Worm (Caenorhabditis elegans) whole organism, midembryonic: ENCODE data around the gene dmsr-12.

Experiments
- klf-2 ChIP-seq: fragments of 200-800 bp; sonication (Bioruptor generic); conservative IDR thresholded peaks from 2 replicates; pipeline ENCODE4 v1.3.6; 2022; ENCODE audit warnings: missing genetic modification reagents, missing genetic modification characterization, missing compliant biosample characterization
- ref-1 ChIP-seq: fragments of 200-800 bp; sonication (Bioruptor generic); conservative IDR thresholded peaks from 2 replicates; pipeline ENCODE4 v1.3.6; 2022; ENCODE audit warnings: missing genetic modification reagents, missing genetic modification characterization, missing compliant biosample characterization
- ztf-29 ChIP-seq: fragments of 200-800 bp; sonication (Bioruptor generic); IDR thresholded peaks from 2 replicates; pipeline ENCODE4 v1.3.6; 2022; ENCODE audit warnings: missing genetic modification reagents, missing genetic modification characterization, missing compliant biosample characterization

DNA sequence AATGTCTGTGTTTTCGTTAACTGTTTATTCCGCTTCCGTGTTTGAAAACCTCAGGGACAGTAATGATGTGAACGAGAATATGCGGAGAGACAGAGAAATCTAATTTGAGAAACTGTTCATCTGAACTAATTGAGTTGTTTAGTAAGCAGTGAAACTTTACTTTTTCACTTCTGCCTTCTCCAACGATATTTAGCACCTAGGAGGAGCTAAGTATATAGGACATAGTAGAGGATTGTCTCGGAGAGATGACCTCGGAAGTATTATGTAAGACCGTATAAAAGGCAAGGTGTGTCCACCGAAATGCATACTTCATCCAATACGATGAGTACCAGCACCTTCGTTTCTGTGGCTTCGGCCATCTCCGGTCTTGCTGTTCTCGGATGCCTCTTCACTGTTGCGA, 23.2 kb upstream of the dmsr-12 start, which contains the start of gene col-141:
- TF ChIP-seq klf-2 (no peak), ref-1 (no peak), ztf-29 (no peak)
